Worm (Caenorhabditis elegans): Measurements from ENCODE around the gene Y38H6C.23.
"Not testable (repeated sequence)": the region's sequence is repeated elsewhere in the genome, so short reads cannot be mapped to it uniquely, and the experiment has no call there.

The Y38H6C.23 gene

DNA sequence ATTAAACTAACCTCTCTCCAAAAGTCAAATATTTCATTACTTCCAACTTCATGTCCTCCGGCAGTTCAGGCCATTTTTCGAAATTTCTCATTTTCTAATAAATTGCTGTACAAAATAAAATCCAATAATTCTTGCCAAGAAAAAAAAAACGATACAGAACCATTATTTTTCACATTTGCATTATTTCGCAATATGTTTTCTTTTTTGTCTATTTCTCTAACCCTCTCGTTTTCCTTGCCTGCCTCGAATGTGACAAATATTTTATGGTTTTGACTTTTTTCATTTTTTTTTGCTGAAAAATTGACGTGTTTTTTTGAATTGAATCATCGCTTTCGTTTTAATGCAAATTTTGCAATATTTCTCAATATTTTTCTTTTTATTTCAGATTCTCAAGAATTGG lies 33.9 kb downstream of the Y38H6C.23 start, which contains the start of the genes Y38H6C.9 and fbxa-150 (continued):
- TF ChIP-seq elt-2 (tag; optimal IDR thresholded peaks at IDR 0.05) (no peak), ceh-8 (GFP tag; optimal IDR thresholded peaks at IDR 0.05) (no peak), grh-1 (GFP tag; IDR thresholded peaks at IDR 0.05) (no peak), dpl-1 (GFP tag; optimal IDR thresholded peaks at IDR 0.05) (peak in 1 of 3 experiments; percentile 19), zip-4 (GFP tag; optimal IDR thresholded peaks at IDR 0.05) (peak; percentile 95), sup-37 (GFP tag; optimal IDR thresholded peaks at IDR 0.05) (no peak), nhr-77 (tag; optimal IDR thresholded peaks at IDR 0.05) (no peak), ztf-11 (tag; optimal IDR thresholded peaks at IDR 0.05) (no peak), nhr-12 (tag; optimal IDR thresholded peaks at IDR 0.05) (no peak)

DNA sequence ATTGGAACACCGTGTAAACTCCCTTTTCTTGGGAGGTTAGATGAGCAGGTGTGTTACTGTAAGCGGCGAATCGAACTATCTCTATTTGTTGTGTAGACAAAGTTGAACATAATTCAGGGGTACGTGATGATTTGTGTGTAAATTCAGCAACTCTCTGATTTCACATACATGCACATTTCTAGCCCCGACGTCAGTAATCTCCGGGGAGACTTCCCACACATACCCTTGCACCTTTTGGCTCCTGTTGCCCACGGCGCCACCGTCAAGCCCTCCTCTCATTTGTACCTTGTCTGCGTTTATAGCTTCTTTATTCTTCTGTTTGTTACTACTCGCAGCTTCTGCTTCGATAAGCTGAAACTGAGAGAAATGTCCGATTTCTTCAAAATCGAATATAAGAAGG lies 37.2 kb downstream of the Y38H6C.23 start, which contains the start of gene Y38H6C.25:
Gene Y38H6C.25 (plus strand): TSS at position 301 of the 400 bp plus-strand sequence.
- TF ChIP-seq C34B4.2 (tag; optimal IDR thresholded peaks at IDR 0.05) (no peak), nhr-28 (tag; optimal IDR thresholded peaks at IDR 0.05) (no peak), ceh-82 (tag; optimal IDR thresholded peaks at IDR 0.05) (no peak), snu-23 (GFP tag; optimal IDR thresholded peaks at IDR 0.05) (no peak), rnt-1 (tag; optimal IDR thresholded peaks at IDR 0.05) (no peak), swsn-7 (tag; optimal IDR thresholded peaks at IDR 0.05) (no peak), lin-35 (GFP tag; optimal IDR thresholded peaks at IDR 0.05) (no peak), C04F5.9 (tag; optimal IDR thresholded peaks at IDR 0.05) (no peak), hlh-4 (tag; optimal IDR thresholded peaks at IDR 0.05) (no peak), alr-1 (tag; optimal IDR thresholded peaks at IDR 0.05; ENCODE audit: borderline replicate concordance) (no peak), unc-98 (GFP tag; IDR thresholded peaks at IDR 0.05) (no peak), dpl-1 (GFP tag; optimal IDR thresholded peaks at IDR 0.05) (no peak), nhr-47 (tag; optimal IDR thresholded peaks at IDR 0.05) (no peak), irx-1 (tag; optimal IDR thresholded peaks at IDR 0.05) (no peak), aha-1 (tag; optimal IDR thresholded peaks at IDR 0.05) (no peak)

DNA sequence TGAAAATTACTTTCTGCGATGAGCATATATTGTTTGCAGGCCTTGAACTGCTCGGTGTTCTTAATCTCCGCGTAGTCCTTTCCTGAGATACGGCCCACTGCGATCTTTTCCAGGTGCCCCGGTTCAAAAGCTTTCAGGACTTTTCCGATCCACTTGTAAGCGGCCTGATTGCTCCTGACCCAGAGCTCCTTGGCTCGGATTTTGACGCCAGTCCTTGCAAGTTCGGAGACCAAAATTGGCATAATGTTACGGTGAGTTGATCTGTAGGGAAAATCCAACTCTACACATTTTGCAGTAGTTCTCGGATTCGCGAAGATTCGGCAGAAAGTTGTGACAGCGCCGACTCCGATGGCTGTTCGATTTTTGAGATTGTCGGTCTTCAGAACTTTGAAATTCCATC lies 39.2 kb downstream of the Y38H6C.23 start:
- TF ChIP-seq nhr-85 (tag) = peak; percentile 37
- TF ChIP-seq mep-1 (tag; optimal IDR thresholded peaks at IDR 0.05) = no peak

DNA sequence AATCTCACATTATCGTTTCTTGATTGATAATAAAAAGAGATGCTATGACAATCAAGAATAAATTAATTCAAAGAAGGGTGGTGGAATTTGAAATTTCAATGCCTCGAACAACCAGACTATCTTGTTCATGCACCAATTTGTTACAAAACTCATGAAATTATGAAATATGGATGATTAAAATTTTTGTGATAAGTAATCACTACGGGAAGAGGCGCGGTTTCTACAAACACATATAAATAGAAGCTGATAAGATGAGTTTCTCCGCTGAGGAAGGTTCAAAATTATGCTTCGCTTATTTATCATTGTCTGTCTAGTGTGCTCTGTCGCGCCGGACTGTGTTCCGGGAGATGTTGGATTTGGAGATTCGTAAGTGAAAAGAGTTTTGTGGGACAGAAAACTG lies 41.7 kb downstream of the Y38H6C.23 start:
- TF ChIP-seq nhr-85 (tag) (no peak), ceh-90 (tag; optimal IDR thresholded peaks at IDR 0.05) (no peak), alr-1 (tag; optimal IDR thresholded peaks at IDR 0.05; ENCODE audit: borderline replicate concordance) (no peak), elt-2 (tag; optimal IDR thresholded peaks at IDR 0.05) (peak; percentile 6), nhr-84 (tag; optimal IDR thresholded peaks at IDR 0.05) (no peak)

DNA sequence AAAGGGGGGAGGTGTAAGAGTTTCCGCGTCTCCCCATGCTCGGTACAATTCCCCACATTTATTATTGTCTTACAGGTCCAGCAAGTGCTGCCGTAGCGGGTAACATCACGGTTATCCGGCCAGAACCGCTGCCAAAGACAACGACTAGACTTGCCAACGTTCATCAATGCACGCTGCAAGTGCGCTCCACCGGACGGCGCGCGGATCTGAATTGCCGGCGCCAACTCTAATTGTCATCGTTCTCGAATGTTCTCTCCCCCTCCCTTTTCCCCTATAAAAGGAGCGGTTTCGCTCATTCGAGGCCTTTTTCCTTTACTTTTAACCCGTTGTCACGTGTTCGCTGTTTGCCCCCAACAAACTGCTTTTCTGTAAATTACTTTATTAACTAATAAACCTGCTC lies 42.5 kb downstream of the Y38H6C.23 start, which contains the start of gene Y38H6C.8:
Gene Y38H6C.8 (plus strand): TSS at position 301 of the 400 bp plus-strand sequence.
- not testable (repeated sequence) for TF ChIP-seq nhr-85 (tag); irx-1 (tag; optimal IDR thresholded peaks at IDR 0.05); egl-13 (tag; optimal IDR thresholded peaks at IDR 0.05)

DNA sequence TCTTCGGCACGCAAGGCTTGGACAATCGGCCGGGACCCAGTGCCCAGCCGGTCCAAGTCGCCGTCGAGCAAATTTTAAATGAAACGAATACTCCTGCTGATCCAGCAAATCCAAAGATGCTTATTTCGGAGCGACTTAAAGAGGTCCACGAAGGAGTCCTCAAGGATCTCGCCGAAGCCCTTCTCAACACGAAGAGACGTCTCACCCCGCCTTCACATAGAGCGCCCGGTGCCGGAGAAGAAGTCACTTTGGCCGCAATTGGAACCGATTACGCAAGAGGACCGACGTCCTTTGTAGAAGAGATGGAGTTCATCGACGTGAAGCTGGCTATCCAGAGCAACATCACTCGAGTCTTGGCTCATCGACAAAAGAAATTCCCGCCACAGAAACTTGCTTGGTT lies 46.7 kb downstream of the Y38H6C.23 start:
- TF ChIP-seq isw-1 (GFP tag; IDR thresholded peaks at IDR 0.05) (no peak), efl-1 (optimal IDR thresholded peaks at IDR 0.05) (no peak), efl-1 (GFP tag; optimal IDR thresholded peaks at IDR 0.05 in 1 of 2) (peak in 1 of 2 experiments; percentile 52), elt-2 (tag; optimal IDR thresholded peaks at IDR 0.05) (no peak), nhr-84 (tag; optimal IDR thresholded peaks at IDR 0.05) (no peak)

DNA sequence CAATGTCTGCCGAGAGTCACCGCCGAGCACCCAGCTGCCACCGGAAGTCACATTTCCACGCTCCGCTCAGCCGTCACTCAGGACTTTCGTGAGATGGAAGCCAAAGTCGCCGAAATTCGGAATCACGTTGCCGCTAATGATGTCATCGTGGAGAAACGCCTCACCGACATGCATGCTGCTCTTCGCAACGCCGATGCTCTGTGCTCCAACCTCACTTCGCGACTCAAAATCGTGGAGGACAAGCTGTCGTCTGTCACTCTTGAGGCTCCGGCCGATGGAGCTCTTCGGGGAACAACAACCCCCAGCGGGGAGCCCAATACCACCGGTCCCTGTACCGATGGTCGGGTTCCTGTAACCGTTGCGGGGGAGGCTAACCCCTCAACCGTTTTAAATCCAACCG lies 49.6 kb downstream of the Y38H6C.23 start:
- TF ChIP-seq mep-1 (tag; optimal IDR thresholded peaks at IDR 0.05) = no peak
- peak; percentile 16 for TF ChIP-seq nhr-85 (tag)

All from whole organism, L1 larva.